Fruit fly (Drosophila melanogaster) whole organism, embryonic: Measurements from ENCODE around the gene CG5079.

ENCODE experiments used
- CG10267 ChIP-seq: fragments of 200-800 bp; sonication (Bioruptor generic); optimal IDR thresholded peaks from 2 replicates; lab custom pipeline; 2018; ENCODE audit warnings: missing biosample characterization, mild to moderate bottlenecking, missing genetic modification characterization, moderate library complexity
- CG11696 ChIP-seq: fragments of 200-800 bp; sonication (Bioruptor generic); IDR thresholded peaks from 2 replicates; pipeline ENCODE4 v1.3.6; 2022; ENCODE audit warnings: missing biosample characterization, missing genetic modification characterization
- CG9797 ChIP-seq: fragments of 200-800 bp; sonication (Bioruptor generic); optimal IDR thresholded peaks from 3 replicates; lab custom pipeline; 2018; ENCODE audit warnings: missing biosample characterization, mild to moderate bottlenecking, missing genetic modification characterization
- Ets65A ChIP-seq: fragments of 200-800 bp; sonication (Bioruptor generic); peaks from one replicate; lab custom pipeline; 2016; ENCODE audit warnings: missing biosample characterization, missing genetic modification characterization
- ci ChIP-seq: fragments of 200-800 bp; sonication (Bioruptor generic); IDR thresholded peaks from 3 replicates; pipeline ENCODE4 v1.3.6; 2022; ENCODE audit warnings: missing biosample characterization, missing genetic modification characterization
- sens ChIP-seq: fragments of 200-800 bp; sonication (Bioruptor generic); peaks from one replicate; lab custom pipeline; 2016; ENCODE audit warnings: missing biosample characterization, missing genetic modification characterization
- slp2 ChIP-seq: fragments of 200-800 bp; sonication (Bioruptor generic); optimal IDR thresholded peaks from 2 replicates; lab custom pipeline; 2016; ENCODE audit warnings: missing biosample characterization, missing genetic modification characterization

The CG5079 gene

dm6 chr3R:25662358-25662757 is 48.9 kb downstream of the CG5079 start (continued):
- 0 out of 3 replicates have a peak, but pooled peaks have one; percentile 24 for TF ChIP-seq ci (GFP tag; lab: Robert Waterston, UW)
- TF ChIP-seq Ets65A (GFP tag; lab: Kevin White, UChicago), result peak; percentile 78
- TF ChIP-seq CG11696, result peak; percentile 89
- TF ChIP-seq CG10267 (tag; lab: Kevin White, UChicago), result no peak
- TF ChIP-seq slp2 (GFP tag; lab: Kevin White, UChicago), result no peak
- no peak for TF ChIP-seq CG9797 (GFP tag; lab: Kevin White, UChicago)
- TF ChIP-seq sens (GFP tag; lab: Kevin White, UChicago), result peak; percentile 68
